Fruit fly (Drosophila melanogaster) whole organism, embryonic: ENCODE results near the gene Naa80.

Experiments
- Antp ChIP-seq: fragments of 200-800 bp; sonication (Bioruptor generic); optimal IDR thresholded peaks from 3 replicates; lab custom pipeline; 2016; ENCODE audit warnings: missing biosample characterization, missing genetic modification characterization
- Blimp-1 ChIP-seq: fragments of 200-800 bp; sonication (Bioruptor generic); optimal IDR thresholded peaks from 3 replicates; lab custom pipeline; 2018; ENCODE audit warnings: missing biosample characterization, missing genetic modification characterization, mild to moderate bottlenecking, moderate library complexity, missing genetic modification reagents
- CG10267 ChIP-seq: fragments of 200-800 bp; sonication (Bioruptor generic); optimal IDR thresholded peaks from 2 replicates; lab custom pipeline; 2018; ENCODE audit warnings: missing biosample characterization, mild to moderate bottlenecking, missing genetic modification characterization, moderate library complexity
- CG11695 ChIP-seq: fragments of 200-800 bp; sonication (Bioruptor generic); IDR thresholded peaks from 3 replicates; pipeline ENCODE4 v1.3.6; 2022; ENCODE audit warnings: missing biosample characterization, missing genetic modification characterization
- CG14050 ChIP-seq: fragments of 200-800 bp; sonication (Bioruptor generic); IDR thresholded peaks from 3 replicates; pipeline ENCODE4 v1.3.6; 2022; ENCODE audit warnings: missing biosample characterization, missing genetic modification characterization
- CG14710 ChIP-seq: fragments of 200-800 bp; sonication (Bioruptor generic); optimal IDR thresholded peaks from 3 replicates; lab custom pipeline; 2019; ENCODE audit warnings: missing biosample characterization, mild to moderate bottlenecking, missing genetic modification characterization, moderate library complexity
- CG1603 ChIP-seq: fragments of 200-800 bp; sonication (Bioruptor generic); optimal IDR thresholded peaks from 2 replicates; lab custom pipeline; 2019; ENCODE audit warnings: missing biosample characterization, mild to moderate bottlenecking, missing genetic modification characterization, moderate library complexity
- CG18476 ChIP-seq: fragments of 200-800 bp; sonication (Bioruptor generic); optimal IDR thresholded peaks from 2 replicates; lab custom pipeline; 2016; ENCODE audit warnings: missing biosample characterization, mild to moderate bottlenecking, missing genetic modification characterization
- CG2116 ChIP-seq: fragments of 200-800 bp; sonication (Bioruptor generic); optimal IDR thresholded peaks from 3 replicates; lab custom pipeline; 2018; ENCODE audit warnings: missing biosample characterization, mild to moderate bottlenecking, missing genetic modification characterization
- CG2678 ChIP-seq: fragments of 200-800 bp; sonication (Bioruptor generic); optimal IDR thresholded peaks from 3 replicates; lab custom pipeline; 2019; ENCODE audit warnings: missing biosample characterization, mild to moderate bottlenecking, missing genetic modification characterization, moderate library complexity
- CG3995 ChIP-seq: fragments of 200-800 bp; sonication (Bioruptor generic); optimal IDR thresholded peaks from 3 replicates; lab custom pipeline; 2016; ENCODE audit warnings: missing biosample characterization, missing genetic modification characterization
- CG43689 ChIP-seq: fragments of 200-800 bp; sonication (Bioruptor generic); IDR thresholded peaks from 2 replicates; pipeline ENCODE4 v1.3.6; 2022; ENCODE audit warnings: missing biosample characterization, missing genetic modification characterization
- CG4404 ChIP-seq: fragments of 200-800 bp; sonication (Bioruptor generic); IDR thresholded peaks from 2 replicates; pipeline ENCODE4 v1.3.6; 2022; ENCODE audit warnings: missing biosample characterization, missing genetic modification characterization
- CG7357 ChIP-seq: fragments of 200-800 bp; sonication (Bioruptor generic); IDR thresholded peaks from 3 replicates; pipeline ENCODE4 v1.3.6; 2022; ENCODE audit warnings: missing biosample characterization, missing genetic modification characterization
- CG7987 ChIP-seq: fragments of 200-800 bp; sonication (Bioruptor generic); optimal IDR thresholded peaks from 2 replicates; lab custom pipeline; 2018; ENCODE audit warnings: missing biosample characterization, mild to moderate bottlenecking, missing genetic modification characterization, moderate library complexity
- CoRest ChIP-seq: fragments of 200-800 bp; sonication (Bioruptor generic); optimal IDR thresholded peaks from 3 replicates; lab custom pipeline; 2018; ENCODE audit warnings: missing biosample characterization, mild to moderate bottlenecking, missing genetic modification characterization, moderate library complexity
- D19B ChIP-seq: fragments of 200-800 bp; sonication (Bioruptor generic); optimal IDR thresholded peaks from 2 replicates; lab custom pipeline; 2017; ENCODE audit warnings: missing biosample characterization, mild to moderate bottlenecking, missing genetic modification characterization
- E2f1 ChIP-seq: fragments of 200-800 bp; sonication (Bioruptor generic); IDR thresholded peaks from 2 replicates; pipeline ENCODE4 v1.3.6; 2022; ENCODE audit warnings: missing biosample characterization, missing genetic modification characterization
- ERR ChIP-seq: fragments of 200-800 bp; sonication (Bioruptor generic); optimal IDR thresholded peaks from 2 replicates; lab custom pipeline; 2016; ENCODE audit warnings: missing biosample characterization, missing genetic modification characterization
- Elba2 ChIP-seq: fragments of 200-800 bp; sonication (Bioruptor generic); optimal IDR thresholded peaks from 3 replicates; lab custom pipeline; 2016; ENCODE audit warnings: missing biosample characterization, missing genetic modification characterization
- Hsf ChIP-seq: fragments of 200-800 bp; sonication (Bioruptor generic); optimal IDR thresholded peaks from 3 replicates; lab custom pipeline; 2016; ENCODE audit warnings: missing biosample characterization, missing genetic modification characterization
- Kr ChIP-seq: fragments of 200-800 bp; sonication (Bioruptor generic); optimal IDR thresholded peaks from 2 replicates; lab custom pipeline; 2017; ENCODE audit warnings: missing biosample characterization, mild to moderate bottlenecking, missing genetic modification characterization
- MTF-1 ChIP-seq: fragments of 200-800 bp; sonication (Bioruptor generic); optimal IDR thresholded peaks from 2 replicates; lab custom pipeline; 2018; ENCODE audit warnings: missing biosample characterization, mild to moderate bottlenecking, missing genetic modification characterization, borderline replicate concordance
- YL-1 ChIP-seq: fragments of 200-800 bp; sonication (Bioruptor generic); optimal IDR thresholded peaks from 3 replicates; lab custom pipeline; 2017; ENCODE audit warnings: missing biosample characterization, mild to moderate bottlenecking, missing genetic modification characterization
- bab2 ChIP-seq: fragments of 200-800 bp; sonication (Bioruptor generic); optimal IDR thresholded peaks from 2 replicates; lab custom pipeline; 2016; ENCODE audit warnings: missing biosample characterization, missing genetic modification characterization
- cg ChIP-seq: fragments of 200-800 bp; sonication (Bioruptor generic); optimal IDR thresholded peaks from 3 replicates; lab custom pipeline; 2019; ENCODE audit warnings: missing biosample characterization, mild to moderate bottlenecking, missing genetic modification characterization, moderate library complexity
- dan ChIP-seq: fragments of 200-800 bp; sonication (Bioruptor generic); IDR thresholded peaks from 2 replicates; pipeline ENCODE4 v1.3.6; 2022; ENCODE audit warnings: missing biosample characterization, missing genetic modification characterization
- dimm ChIP-seq: fragments of 200-800 bp; sonication (Bioruptor generic); IDR thresholded peaks from 2 replicates; pipeline ENCODE4 v1.3.6; 2022; ENCODE audit warnings: missing biosample characterization, missing genetic modification characterization
- dysf ChIP-seq: fragments of 200-800 bp; sonication (Bioruptor generic); IDR thresholded peaks from 3 replicates; pipeline ENCODE4 v1.3.6; 2022; ENCODE audit warnings: missing biosample characterization, missing genetic modification characterization
- exex ChIP-seq: fragments of 200-800 bp; sonication (Bioruptor generic); optimal IDR thresholded peaks from 4 replicates; lab custom pipeline; 2018; ENCODE audit warnings: missing biosample characterization, mild to moderate bottlenecking, missing genetic modification characterization, moderate library complexity
- gem ChIP-seq: fragments of 200-800 bp; sonication (Bioruptor generic); optimal IDR thresholded peaks from 2 replicates; lab custom pipeline; 2019; ENCODE audit warnings: missing biosample characterization, mild to moderate bottlenecking, missing genetic modification characterization, moderate library complexity
- hb ChIP-seq: fragments of 200-800 bp; sonication (Bioruptor generic); IDR thresholded peaks from 3 replicates; pipeline ENCODE4 v1.3.6; 2022; ENCODE audit warnings: missing biosample characterization, missing genetic modification characterization; ENCODE audit not compliant: partially characterized antibody
- hbn ChIP-seq: fragments of 200-800 bp; sonication (Bioruptor generic); IDR thresholded peaks from 2 replicates; pipeline ENCODE4 v1.3.6; 2022; ENCODE audit warnings: missing biosample characterization, missing genetic modification characterization; ENCODE audit not compliant: partially characterized antibody
- hth ChIP-seq: fragments of >200 bp; optimal IDR thresholded peaks from 2 replicates; lab custom pipeline; 2017; ENCODE audit warnings: inconsistent platforms
- ind ChIP-seq: fragments of 200-800 bp; sonication (Bioruptor generic); optimal IDR thresholded peaks from 3 replicates; lab custom pipeline; 2016; ENCODE audit warnings: missing biosample characterization, missing genetic modification characterization
- lmd ChIP-seq: fragments of 200-800 bp; sonication (Bioruptor generic); IDR thresholded peaks from 2 replicates; pipeline ENCODE4 v1.3.6; 2022; ENCODE audit warnings: missing biosample characterization, missing genetic modification characterization
- nau ChIP-seq: fragments of 200-800 bp; sonication (Bioruptor generic); optimal IDR thresholded peaks from 3 replicates; lab custom pipeline; 2017; ENCODE audit warnings: missing biosample characterization, mild to moderate bottlenecking, missing genetic modification characterization, missing genetic modification reagents
- pan ChIP-seq, 4 experiments: fragments of >200 bp in 3 of 4; fragments of 200-800 bp in 1 of 4; sonication (Bioruptor generic) in 1 of 4; optimal IDR thresholded peaks in 3 of 4; IDR thresholded peaks in 1 of 4; 2 replicates each; pipeline versions ENCODE4 v1.3.6 to Lab custom; 2017 to 2022; ENCODE audit warnings: missing biosample characterization in 2 of 4, missing genetic modification characterization in 2 of 4, mixed read lengths in 1 of 4
- psq ChIP-seq: fragments of 200-800 bp; sonication (Bioruptor generic); optimal IDR thresholded peaks from 2 replicates; lab custom pipeline; 2017; ENCODE audit warnings: missing biosample characterization, missing genetic modification characterization
- salm ChIP-seq: fragments of 200-800 bp; sonication (Bioruptor generic); optimal IDR thresholded peaks from 2 replicates; lab custom pipeline; 2018; ENCODE audit warnings: missing biosample characterization, mild to moderate bottlenecking, missing genetic modification characterization
- sens ChIP-seq: fragments of 200-800 bp; sonication (Bioruptor generic); peaks from one replicate; lab custom pipeline; 2016; ENCODE audit warnings: missing biosample characterization, missing genetic modification characterization
- sna ChIP-seq: fragments of 200-800 bp; sonication (Bioruptor generic); IDR thresholded peaks from 2 replicates; pipeline ENCODE4 v1.3.6; 2022; ENCODE audit warnings: missing biosample characterization, missing genetic modification characterization; ENCODE audit not compliant: partially characterized antibody
- sr ChIP-seq: fragments of 200-800 bp; sonication (Bioruptor generic); IDR thresholded peaks from 3 replicates; pipeline ENCODE4 v1.3.6; 2022; ENCODE audit warnings: missing biosample characterization, missing genetic modification characterization
- ssp ChIP-seq: fragments of 200-800 bp; sonication (Bioruptor generic); IDR thresholded peaks from 2 replicates; pipeline ENCODE4 v1.3.6; 2022; ENCODE audit warnings: missing biosample characterization, missing genetic modification characterization
- stwl ChIP-seq: fragments of 200-800 bp; sonication (Bioruptor generic); optimal IDR thresholded peaks from 3 replicates; lab custom pipeline; 2018; ENCODE audit warnings: missing biosample characterization, mild to moderate bottlenecking, missing genetic modification characterization, moderate library complexity
- tap ChIP-seq: fragments of 200-800 bp; optimal IDR thresholded peaks from 3 replicates; lab custom pipeline; 2019; ENCODE audit warnings: missing biosample characterization, mild to moderate bottlenecking, missing genetic modification characterization, moderate library complexity
- tx ChIP-seq: fragments of 200-800 bp; sonication (Bioruptor generic); optimal IDR thresholded peaks from 2 replicates; lab custom pipeline; 2016; ENCODE audit warnings: missing biosample characterization, missing genetic modification characterization
- z ChIP-seq: fragments of 200-800 bp; sonication (Bioruptor generic); IDR thresholded peaks from 3 replicates; pipeline ENCODE4 v1.3.6; 2022; ENCODE audit warnings: missing biosample characterization, missing genetic modification characterization
- zfh1 ChIP-seq: fragments of 200-800 bp; sonication (Bioruptor generic); IDR thresholded peaks from 3 replicates; pipeline ENCODE4 v1.3.6; 2022; ENCODE audit warnings: missing biosample characterization, missing genetic modification characterization

Gene Naa80

DNA sequence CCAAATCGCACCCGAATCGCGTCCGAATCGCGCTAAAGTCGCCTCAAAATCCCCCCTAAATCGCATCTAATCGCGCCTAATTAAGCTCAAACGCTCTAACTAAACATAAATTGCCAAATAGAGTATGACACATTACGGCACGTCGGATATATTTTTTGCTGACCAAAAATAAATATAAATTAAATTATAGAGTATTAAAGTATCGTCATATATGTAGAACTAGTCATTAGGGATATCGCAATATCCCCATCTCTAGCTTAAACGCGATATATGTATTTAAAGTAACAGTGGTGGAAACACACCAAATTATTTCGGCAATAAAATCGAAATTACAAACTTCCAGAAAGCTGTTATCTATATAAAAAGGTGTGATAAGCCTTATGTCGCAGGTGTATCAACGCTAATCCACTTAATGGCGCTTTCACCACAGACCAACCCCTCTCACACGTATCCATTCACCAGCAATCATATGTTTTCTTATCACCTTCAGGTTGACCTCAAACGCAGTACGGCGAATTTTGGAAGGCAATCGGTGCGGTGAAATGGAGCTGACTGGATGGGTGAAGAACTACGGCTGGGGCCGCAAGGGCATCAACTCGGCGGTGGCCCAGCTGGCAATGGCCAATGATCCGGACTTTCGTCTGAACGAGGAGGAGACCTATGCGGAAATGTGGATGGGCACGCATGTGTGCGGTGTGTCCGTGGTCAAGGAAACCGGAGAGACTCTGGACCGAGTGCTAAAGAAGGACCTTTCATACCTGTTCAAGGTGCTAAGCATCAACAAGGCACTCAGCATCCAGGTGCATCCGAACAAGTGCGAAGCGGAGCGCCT lies 8.1 kb upstream of the Naa80 start, which contains the start of gene Mpi (continued):
- TF ChIP-seq Kr (GFP tag; lab: Kevin White, UChicago) (no peak), CG18476 (GFP tag; lab: Kevin White, UChicago) (no peak), zfh1 (GFP tag; lab: Robert Waterston, UW) (peak; percentile 43; the same call in 1 of the 3 replicates), bab2 (GFP tag; lab: Kevin White, UChicago) (no peak), dysf (GFP tag; lab: Robert Waterston, UW) (peak; percentile 17; the same call in 1 of the 3 replicates), salm (tag; lab: Kevin White, UChicago) (peak; percentile 41), sna (GFP tag; lab: Robert Waterston, UW) (0 out of 2 replicates have a peak, but pooled peaks have one; percentile 50), gem (tag; lab: Kevin White, UChicago) (no peak), YL-1 (GFP tag; lab: Kevin White, UChicago) (peak; percentile 88), CG2116 (peak; percentile 66), CG10267 (tag; lab: Kevin White, UChicago) (peak; percentile 48), nau (GFP tag; lab: Kevin White, UChicago) (no peak), cg (no peak), CG11695 (GFP tag; lab: Robert Waterston, UW) (no peak), hb (no peak), ERR (GFP tag; lab: Kevin White, UChicago) (peak; percentile 97), Hsf (GFP tag; lab: Kevin White, UChicago) (peak; percentile 13), CG3995 (GFP tag; lab: Kevin White, UChicago) (peak; percentile 82), MTF-1 (no peak), sr (GFP tag; lab: Robert Waterston, UW) (0 out of 3 replicates have a peak, but pooled peaks have one; percentile 7), E2f1 (GFP tag; lab: Robert Waterston, UW) (no peak), CG7357 (peak; percentile 89), tx (GFP tag; lab: Kevin White, UChicago) (no peak), CG14710 (peak; percentile 40), CoRest (peak; percentile 40), sens (GFP tag; lab: Kevin White, UChicago) (peak; percentile 81), psq (GFP tag; lab: Kevin White, UChicago) (no peak), Antp (GFP tag; lab: Kevin White, UChicago) (no peak), hth (no peak), exex (tag; lab: Kevin White, UChicago) (no peak), Elba2 (GFP tag; lab: Kevin White, UChicago) (no peak), CG4404 (GFP tag; lab: Robert Waterston, UW) (no peak), CG7987 (GFP tag; lab: Kevin White, UChicago) (peak; percentile 22), hbn (GFP tag; lab: Robert Waterston, UW) (peak; percentile 43; the same call in 1 of the 2 replicates), CG14050 (GFP tag; lab: Robert Waterston, UW) (no peak), D19B (GFP tag; lab: Kevin White, UChicago) (no peak), Blimp-1 (no peak), dimm (no peak), tap (no peak), dan (GFP tag; lab: Robert Waterston, UW) (no peak), CG2678 (tag; lab: Kevin White, UChicago) (no peak), ind (GFP tag; lab: Kevin White, UChicago) (peak; percentile 7), pan (optimal IDR thresholded peaks at IDR 0.05; lab: Kevin White, UChicago) (no peak), pan (GFP tag; optimal IDR thresholded peaks at IDR 0.05 in 1 of 2, IDR thresholded peaks at IDR 0.05 in 1 of 2) (peak in 1 of 2 experiments; percentile 28), CG43689 (GFP tag; lab: Robert Waterston, UW) (no peak), CG1603 (tag; lab: Kevin White, UChicago) (peak; percentile 60), stwl (tag; lab: Kevin White, UChicago) (peak; percentile 41), z (GFP tag; lab: Robert Waterston, UW) (no peak), ssp (GFP tag; lab: Robert Waterston, UW) (peak; percentile 16; the same call in 1 of the 2 replicates), lmd (GFP tag; lab: Robert Waterston, UW) (peak; percentile 17; the same call in 1 of the 2 replicates)
